Fruit fly (Drosophila melanogaster): ENCODE results near the gene Grl36b.

- TF ChIP-seq exex (tag; optimal IDR thresholded peaks at IDR 0.05) (no peak), CG6765 (GFP tag; optimal IDR thresholded peaks at IDR 0.05) (no peak), CG13775 (GFP tag; optimal IDR thresholded peaks at IDR 0.05) (no peak), gcm2 (GFP tag; optimal IDR thresholded peaks at IDR 0.05) (no peak), sim (GFP tag; IDR thresholded peaks at IDR 0.05) (no peak)
Observed at dm6 chr2L:18112435-18112834, 13.1 kb downstream of the Grl36b start.
